Fruit fly (Drosophila melanogaster) whole organism, adult: Measurements from ENCODE around the gene CG9932.

Source experiments
- CG12768 ChIP-seq: fragments of 200-800 bp; sonication (Bioruptor generic); optimal IDR thresholded peaks from 2 replicates; lab custom pipeline; 2017; ENCODE audit warnings: missing biosample characterization, missing genetic modification characterization, mild to moderate bottlenecking, moderate library complexity, missing genetic modification reagents
- CG14711 ChIP-seq: fragments of 200-800 bp; sonication (Bioruptor generic); optimal IDR thresholded peaks from 2 replicates; lab custom pipeline; 2018; ENCODE audit warnings: missing biosample characterization, mild to moderate bottlenecking, missing genetic modification characterization, moderate library complexity
- CG33017 ChIP-seq: fragments of 200-800 bp; sonication (Bioruptor generic); optimal IDR thresholded peaks from 2 replicates; lab custom pipeline; 2018; ENCODE audit warnings: missing biosample characterization, mild to moderate bottlenecking, missing genetic modification characterization, moderate library complexity
- CG5204 ChIP-seq: fragments of 200-800 bp; sonication (Bioruptor generic); optimal IDR thresholded peaks from 2 replicates; lab custom pipeline; 2016; ENCODE audit warnings: missing biosample characterization, missing genetic modification characterization
- CG7101 ChIP-seq: fragments of 200-800 bp; sonication (Bioruptor generic); optimal IDR thresholded peaks from 2 replicates; lab custom pipeline; 2018; ENCODE audit warnings: missing biosample characterization, mild to moderate bottlenecking, missing genetic modification characterization, moderate library complexity
- Clk ChIP-seq: fragments of 200-800 bp; sonication (Bioruptor generic); optimal IDR thresholded peaks from 2 replicates; lab custom pipeline; 2017; ENCODE audit warnings: missing biosample characterization, missing genetic modification characterization
- bab1 ChIP-seq: fragments of 200-800 bp; sonication (Bioruptor generic); optimal IDR thresholded peaks from 3 replicates; lab custom pipeline; 2019; ENCODE audit warnings: missing biosample characterization, mild to moderate bottlenecking, missing genetic modification characterization, moderate library complexity
- cic ChIP-seq: fragments of 200-800 bp; sonication (Bioruptor generic); optimal IDR thresholded peaks from 2 replicates; lab custom pipeline; 2017; ENCODE audit warnings: missing biosample characterization, mild to moderate bottlenecking, missing genetic modification characterization, moderate library complexity
- kay ChIP-seq: fragments of 200-800 bp; sonication (Bioruptor generic); peaks from one replicate; lab custom pipeline; 2016; ENCODE audit warnings: missing biosample characterization, missing genetic modification characterization, borderline replicate concordance
- ovo ChIP-seq: fragments of 200-800 bp; sonication (Bioruptor generic); optimal IDR thresholded peaks from 2 replicates; lab custom pipeline; 2016; ENCODE audit warnings: missing biosample characterization, missing genetic modification characterization
- pad ChIP-seq: fragments of 200-800 bp; sonication (Bioruptor generic); optimal IDR thresholded peaks from 3 replicates; lab custom pipeline; 2017; ENCODE audit warnings: missing biosample characterization, missing genetic modification characterization, mild to moderate bottlenecking, moderate library complexity, missing genetic modification reagents
- toe ChIP-seq: fragments of 200-800 bp; sonication (Bioruptor generic); optimal IDR thresholded peaks from 2 replicates; lab custom pipeline; 2016; ENCODE audit warnings: missing biosample characterization, missing genetic modification characterization

DNA sequence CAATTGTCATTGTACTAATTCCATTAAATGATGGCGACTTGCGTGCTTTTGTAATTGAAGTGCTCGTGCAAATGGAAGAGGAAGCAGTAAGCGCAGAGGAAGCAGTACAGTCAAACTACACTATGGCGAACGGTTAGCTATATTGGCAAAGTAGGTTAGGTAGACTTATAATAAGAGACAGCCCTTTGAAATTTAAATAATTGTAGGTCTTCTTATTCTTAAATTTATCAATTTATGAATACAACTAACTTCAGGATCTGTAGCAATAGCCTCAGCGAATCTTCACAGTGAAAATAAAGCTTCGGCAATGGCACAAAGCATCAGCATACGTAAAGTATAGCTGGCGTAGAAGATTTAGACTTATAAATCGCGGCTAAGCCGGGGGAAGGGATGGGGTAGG is 14.4 kb upstream of the CG9932 start:
- TF ChIP-seq CG5204 (GFP tag; lab: Kevin White, UChicago) (no peak), CG7101 (no peak), pad (no peak), toe (no peak), kay (GFP tag; lab: Kevin White, UChicago) (no peak), Clk (GFP tag; lab: Kevin White, UChicago) (no peak), ovo (no peak), bab1 (no peak), CG14711 (tag; lab: Kevin White, UChicago) (no peak), CG33017 (tag; lab: Kevin White, UChicago) (no peak), cic (GFP tag; lab: Kevin White, UChicago) (no peak), CG12768 (GFP tag; lab: Kevin White, UChicago) (no peak)
